Worm (Caenorhabditis elegans): ENCODE data around the gene Y59H11AM.4.

DNA sequence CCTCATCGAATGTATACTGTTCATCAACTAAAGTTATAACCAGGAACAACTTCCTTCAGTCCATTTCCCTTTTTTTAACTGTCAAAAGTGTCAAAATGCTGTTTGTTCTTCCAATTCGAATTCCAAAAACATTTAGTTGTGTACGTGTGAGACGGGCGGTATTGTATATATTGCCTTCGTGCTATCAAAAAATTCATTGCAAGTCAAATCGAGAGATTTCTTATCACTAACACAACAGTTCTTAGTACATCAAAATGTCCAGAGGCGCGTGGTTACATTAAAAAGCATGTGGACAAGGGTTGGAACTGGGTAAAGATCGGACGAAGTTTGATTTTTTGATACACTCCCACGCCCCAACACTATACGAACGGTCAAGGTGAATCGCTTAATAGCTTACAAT, 41.8 kb downstream of the Y59H11AM.4 start:
- TF ChIP-seq ama-1 (optimal IDR thresholded peaks at IDR 0.05) (no peak), sea-1 (GFP tag; conservative IDR thresholded peaks at IDR 0.05) (no peak), flt-1 (GFP tag; IDR thresholded peaks at IDR 0.05) (no peak), pes-1 (GFP tag; IDR thresholded peaks at IDR 0.05) (no peak), ceh-36 (tag; optimal IDR thresholded peaks at IDR 0.05) (no peak), hnd-1 (tag; optimal IDR thresholded peaks at IDR 0.05) (no peak), F13C5.2 (tag; optimal IDR thresholded peaks at IDR 0.05) (no peak), hmbx-1 (tag; optimal IDR thresholded peaks at IDR 0.05) (no peak)

Data from whole organism, early embryonic.